Fruit fly (Drosophila melanogaster): Measurements from ENCODE around the gene Cyp304a1.

Cyp304a1 gene

dm6 chr3R:12980628-12981219, 17.1 kb downstream of the Cyp304a1 start, which contains the start of gene Paip2:
Gene Paip2 (plus strand): TSS chr3R:12980792.
- no peak for TF ChIP-seq insv (optimal IDR thresholded peaks at IDR 0.05)

DNA sequence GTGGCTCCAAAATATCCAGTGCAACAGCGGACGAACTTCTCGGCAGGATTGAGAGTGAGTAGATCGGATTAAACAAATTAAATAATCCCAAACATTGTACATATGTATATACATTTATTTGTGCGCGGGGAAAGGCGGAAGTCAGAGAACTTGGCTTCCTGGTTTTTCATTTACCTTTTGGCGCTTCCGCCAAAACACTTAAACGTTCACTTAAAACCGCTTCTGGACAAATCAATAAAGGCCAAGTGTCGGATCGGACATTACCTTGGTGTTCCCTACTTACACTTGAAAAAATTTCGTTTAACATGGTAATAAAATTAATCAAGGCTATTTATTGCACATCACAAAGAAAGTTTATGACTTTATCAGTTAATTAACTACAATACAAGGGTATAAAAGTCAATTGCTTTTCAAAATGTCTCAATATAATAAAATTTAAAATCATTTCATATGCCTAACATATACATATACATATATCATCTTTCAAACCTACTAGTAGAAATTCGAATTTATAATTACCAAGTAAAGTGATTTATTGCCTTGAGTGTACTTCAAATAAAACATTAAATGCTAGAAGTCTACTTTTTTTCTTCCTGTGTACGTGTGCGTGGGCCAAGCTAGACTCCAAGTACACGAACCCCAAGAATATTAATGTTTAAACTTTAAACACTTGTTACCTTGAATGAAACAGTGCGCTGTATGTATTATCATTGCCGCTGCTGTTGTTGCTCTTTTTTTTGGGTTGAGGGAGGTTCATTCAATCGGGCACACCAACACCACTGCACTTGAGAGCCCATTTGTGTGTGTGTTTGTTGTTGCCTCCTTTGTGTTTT, 18.0 kb downstream of the Cyp304a1 start:
- TF ChIP-seq h (optimal IDR thresholded peaks at IDR 0.05) (no peak), Sin3A (optimal IDR thresholded peaks at IDR 0.05) (no peak), ttk (optimal IDR thresholded peaks at IDR 0.05) (no peak), psq (optimal IDR thresholded peaks at IDR 0.05) (no peak), Myc (optimal IDR thresholded peaks at IDR 0.05) (no peak)

- TF ChIP-seq ttk (optimal IDR thresholded peaks at IDR 0.05) (no peak), psq (optimal IDR thresholded peaks at IDR 0.05) (no peak), Sin3A (optimal IDR thresholded peaks at IDR 0.05) (no peak), Myc (optimal IDR thresholded peaks at IDR 0.05) (no peak), insv (optimal IDR thresholded peaks at IDR 0.05) (no peak), h (optimal IDR thresholded peaks at IDR 0.05) (no peak)
Measured at dm6 chr3R:12982167-12982981, 18.8 kb downstream of the Cyp304a1 start.

DNA sequence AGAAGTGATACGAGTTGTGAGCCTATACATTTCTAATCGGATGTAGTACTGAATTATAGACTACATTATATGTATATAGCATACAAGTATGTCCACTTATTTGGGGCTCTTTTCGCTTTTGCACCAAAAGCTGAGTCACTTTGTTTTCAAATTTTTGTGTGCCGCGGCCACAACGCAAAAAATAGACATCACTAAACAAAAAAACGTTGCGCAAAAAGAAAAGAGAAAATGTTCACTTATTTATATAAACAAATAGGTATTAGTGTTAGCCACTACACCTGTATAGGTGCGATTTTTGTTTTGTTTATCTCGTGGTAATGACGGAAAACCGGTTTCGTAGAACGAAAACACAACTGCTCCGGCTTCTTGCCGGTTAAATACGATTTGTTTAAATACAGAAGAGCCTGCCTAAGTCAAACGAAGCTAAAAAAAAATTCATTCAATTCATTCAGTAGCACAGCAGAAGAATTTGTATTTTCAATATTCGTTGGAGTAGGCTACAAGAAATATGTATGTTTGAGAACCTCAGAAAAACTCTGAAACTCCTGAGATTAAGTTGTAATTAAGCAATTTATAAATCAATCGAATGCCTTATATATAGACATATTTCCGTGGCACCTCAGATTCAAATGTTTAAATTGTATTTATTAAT, 19.5 kb downstream of the Cyp304a1 start:
- no peak for TF ChIP-seq Myc (optimal IDR thresholded peaks at IDR 0.05)
- TF ChIP-seq Sin3A (optimal IDR thresholded peaks at IDR 0.05), result no peak
- no peak for TF ChIP-seq insv (optimal IDR thresholded peaks at IDR 0.05)
- no peak for TF ChIP-seq h (optimal IDR thresholded peaks at IDR 0.05)
- no peak for TF ChIP-seq psq (optimal IDR thresholded peaks at IDR 0.05)
- TF ChIP-seq ttk (optimal IDR thresholded peaks at IDR 0.05), result no peak

DNA sequence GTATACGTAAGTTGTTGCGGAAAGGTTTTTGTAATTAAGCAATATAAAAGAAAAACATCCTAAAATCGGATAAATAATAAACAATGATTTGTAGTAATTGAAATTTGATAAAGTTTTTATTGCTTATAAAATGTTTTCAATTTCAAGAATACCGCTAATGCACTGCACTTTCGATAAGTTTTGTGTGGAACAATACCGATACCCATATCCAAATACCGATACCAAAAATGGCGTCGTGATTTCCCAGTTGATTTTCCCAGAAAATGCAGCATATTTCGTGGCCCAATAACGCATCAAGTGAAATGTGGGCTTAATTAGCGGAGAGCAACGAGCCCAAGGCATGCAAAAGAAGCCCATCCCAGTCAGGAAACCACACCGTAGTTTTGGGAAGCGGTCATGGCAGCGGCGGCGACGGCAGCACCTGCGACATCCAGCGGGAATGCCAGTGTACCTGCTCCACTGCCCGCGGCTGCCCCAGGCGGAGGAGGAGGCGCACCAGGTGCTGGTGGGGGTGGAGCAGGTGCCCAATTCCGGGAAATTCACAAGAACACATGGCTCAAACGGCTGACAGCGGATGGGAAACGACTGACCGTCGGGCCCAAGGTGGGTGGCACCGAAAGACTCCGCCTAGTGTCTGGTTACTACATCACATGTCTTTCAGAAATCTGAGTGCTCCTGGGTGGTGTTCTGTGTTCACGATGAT, 22.4 kb downstream of the Cyp304a1 start, which contains the start of gene CG31342:
Gene CG31342, plus strand, starts transcription at position 214 of the 703 bp plus-strand sequence.
- no peak for TF ChIP-seq ttk (optimal IDR thresholded peaks at IDR 0.05)
- no peak for TF ChIP-seq insv (optimal IDR thresholded peaks at IDR 0.05)
- no peak for TF ChIP-seq h (optimal IDR thresholded peaks at IDR 0.05)
- no peak for TF ChIP-seq Myc (optimal IDR thresholded peaks at IDR 0.05)
- no peak for TF ChIP-seq Sin3A (optimal IDR thresholded peaks at IDR 0.05)
- no peak for TF ChIP-seq psq (optimal IDR thresholded peaks at IDR 0.05)

DNA sequence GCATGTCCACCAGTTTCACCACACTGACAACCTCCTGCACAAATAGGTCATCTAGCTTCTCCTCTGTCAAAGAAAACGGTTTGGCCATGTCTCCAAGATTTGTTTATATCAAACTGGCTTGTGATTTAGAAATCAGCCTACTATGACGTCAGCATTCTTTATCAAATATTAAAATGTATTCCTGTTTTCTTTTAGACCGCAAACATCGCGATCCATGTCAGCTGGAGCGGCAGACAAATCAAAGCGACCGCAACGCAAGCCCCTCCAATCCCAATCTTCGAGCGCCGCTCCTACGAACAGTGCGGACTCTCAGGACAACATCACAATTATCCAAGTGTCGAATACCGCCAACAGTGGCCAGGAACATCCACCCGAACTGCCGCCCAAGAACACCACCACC, 24.8 kb downstream of the Cyp304a1 start, which contains the start of gene CG14383:
Gene CG14383, minus strand, starts transcription at position 101 of the 400 bp plus-strand sequence.
- TF ChIP-seq h (optimal IDR thresholded peaks at IDR 0.05), result no peak
- no peak for TF ChIP-seq psq (optimal IDR thresholded peaks at IDR 0.05)
- no peak for TF ChIP-seq insv (optimal IDR thresholded peaks at IDR 0.05)
- no peak for TF ChIP-seq Sin3A (optimal IDR thresholded peaks at IDR 0.05)
- no peak for TF ChIP-seq ttk (optimal IDR thresholded peaks at IDR 0.05)
- TF ChIP-seq Myc (optimal IDR thresholded peaks at IDR 0.05), result no peak

DNA sequence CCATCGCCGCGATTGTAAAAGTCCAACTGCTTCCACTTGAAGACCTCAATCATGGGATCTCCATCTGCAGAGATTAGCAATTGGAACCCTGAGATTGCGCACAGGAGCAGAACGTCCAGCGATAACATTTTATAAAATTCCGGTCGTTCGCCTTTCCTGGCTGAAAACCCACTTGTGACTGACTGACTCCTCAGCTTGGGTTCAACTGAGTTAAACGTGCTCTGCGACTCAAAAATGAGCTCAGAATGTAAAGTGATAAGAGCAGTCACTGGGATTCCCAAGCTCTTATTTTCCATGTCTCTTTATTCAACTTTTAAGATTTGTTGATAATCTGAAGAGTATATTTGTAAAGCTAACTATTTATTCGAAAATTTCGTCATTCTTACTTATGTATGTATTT, 29.4 kb downstream of the Cyp304a1 start, which contains the start of gene yellow-f:
Gene yellow-f, minus strand, starts transcription at position 184 of the 400 bp plus-strand sequence.
- TF ChIP-seq Myc (optimal IDR thresholded peaks at IDR 0.05) (no peak), psq (optimal IDR thresholded peaks at IDR 0.05) (no peak), insv (optimal IDR thresholded peaks at IDR 0.05) (no peak), h (optimal IDR thresholded peaks at IDR 0.05) (no peak), Sin3A (optimal IDR thresholded peaks at IDR 0.05) (no peak), ttk (optimal IDR thresholded peaks at IDR 0.05) (no peak)

DNA sequence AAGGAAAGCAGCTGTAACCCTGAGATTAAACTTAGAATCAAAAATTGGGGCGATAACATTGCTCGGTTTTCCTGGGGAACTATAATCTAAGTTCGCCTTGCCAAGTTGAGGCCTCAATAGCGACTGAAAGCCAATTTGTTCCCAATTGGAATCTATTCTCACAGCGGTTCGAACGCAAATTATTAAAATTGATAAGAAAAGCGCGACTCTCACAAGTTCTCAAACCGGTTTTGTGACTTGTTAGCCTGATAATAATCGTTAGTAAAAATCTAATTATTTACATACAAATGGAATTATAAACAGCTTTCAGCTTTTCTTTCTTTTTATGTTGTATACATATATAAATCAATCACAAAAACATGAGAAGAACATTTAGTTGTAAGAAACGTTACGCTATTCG, 31.5 kb downstream of the Cyp304a1 start, which contains the start of gene yellow-f2:
Gene yellow-f2, minus strand, starts transcription at position 101 of the 400 bp plus-strand sequence.
- TF ChIP-seq h (optimal IDR thresholded peaks at IDR 0.05) (no peak), psq (optimal IDR thresholded peaks at IDR 0.05) (no peak), insv (optimal IDR thresholded peaks at IDR 0.05) (no peak), Myc (optimal IDR thresholded peaks at IDR 0.05) (no peak), ttk (optimal IDR thresholded peaks at IDR 0.05) (no peak), Sin3A (optimal IDR thresholded peaks at IDR 0.05) (no peak)

dm6 chr3R:12995522-12995921, 31.9 kb downstream of the Cyp304a1 start, which contains the start of gene CG7488:
Gene CG7488 (plus strand): TSS chr3R:12995620.
- no peak for TF ChIP-seq ttk (optimal IDR thresholded peaks at IDR 0.05)
- TF ChIP-seq h (optimal IDR thresholded peaks at IDR 0.05), result no peak
- no peak for TF ChIP-seq insv (optimal IDR thresholded peaks at IDR 0.05)
- TF ChIP-seq psq (optimal IDR thresholded peaks at IDR 0.05), result no peak
- TF ChIP-seq Myc (optimal IDR thresholded peaks at IDR 0.05), result no peak
- TF ChIP-seq Sin3A (optimal IDR thresholded peaks at IDR 0.05), result no peak

DNA sequence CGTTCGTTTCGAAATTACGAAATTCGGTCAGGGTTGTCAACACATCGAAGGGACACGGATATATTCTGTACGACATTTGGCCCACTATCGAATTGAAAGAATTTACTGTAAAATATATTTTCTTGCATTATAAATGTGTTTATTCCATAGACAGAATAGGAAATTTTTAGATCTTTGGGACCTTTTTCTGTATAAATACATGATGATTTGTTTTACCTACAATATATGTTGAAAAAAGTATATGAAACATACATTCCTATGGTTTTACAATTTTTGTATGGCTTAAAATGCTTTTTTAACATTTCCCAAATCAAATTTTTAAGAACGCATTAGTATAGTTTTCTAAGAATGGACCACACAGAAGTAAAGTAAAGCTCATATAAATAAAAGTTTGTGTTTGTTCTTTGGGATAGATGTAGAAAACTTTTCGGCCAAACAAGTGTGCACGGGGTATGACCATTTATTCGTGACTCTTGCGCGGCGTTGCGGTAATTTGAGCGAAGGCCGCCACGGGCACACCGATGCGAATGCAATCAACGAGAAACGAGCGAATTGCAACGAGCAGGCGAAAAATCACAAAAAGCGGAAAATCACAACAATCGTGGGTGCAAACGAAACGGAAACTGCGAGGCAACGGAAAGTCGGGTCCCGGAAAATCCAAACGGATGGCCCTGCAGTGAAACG, 34.1 kb downstream of the Cyp304a1 start, which contains the start of the genes CG17327, CG44194 and CG7518:
Gene CG17327, minus strand, starts transcription at position 177 of the 684 bp plus-strand sequence.
Gene CG44194, minus strand, starts transcription at position 177 of the 684 bp plus-strand sequence.
Gene CG7518, plus strand, starts transcription at position 540 of the 684 bp plus-strand sequence.
- no peak for TF ChIP-seq Sin3A (optimal IDR thresholded peaks at IDR 0.05)
- no peak for TF ChIP-seq h (optimal IDR thresholded peaks at IDR 0.05)
- no peak for TF ChIP-seq ttk (optimal IDR thresholded peaks at IDR 0.05)
- no peak for TF ChIP-seq insv (optimal IDR thresholded peaks at IDR 0.05)
- TF ChIP-seq psq (optimal IDR thresholded peaks at IDR 0.05), result no peak
- TF ChIP-seq Myc (optimal IDR thresholded peaks at IDR 0.05), result no peak
